Fruit fly (Drosophila melanogaster) Kc167 (cell line): ENCODE results near the gene CG5880.

Experiments
- Myc ChIP-seq: fragments of >200 bp; optimal IDR thresholded peaks from 2 replicates; lab custom pipeline; 2017; ENCODE audit warnings: missing external identifiers
- Sin3A ChIP-seq: fragments of >200 bp; optimal IDR thresholded peaks from 2 replicates; lab custom pipeline; 2018; ENCODE audit warnings: missing external identifiers

dm6 chr3R:27162824-27163223, 46.3 kb downstream of the CG5880 start, which contains the start of gene ppk31:
- TF ChIP-seq Myc (no peak), Sin3A (lab: Kevin White, UChicago) (no peak)
